Fruit fly (Drosophila melanogaster) S2 (cell line): Measurements from ENCODE around the gene tey.

Experiments used
- CG8478 ChIP-seq: fragments of >200 bp; optimal IDR thresholded peaks from 2 replicates; lab custom pipeline; 2018
- CTCF ChIP-seq, 2 experiments: fragments of >200 bp; optimal IDR thresholded peaks; 2 replicates each; lab custom pipeline; 2018

Gene tey

dm6 chr3L:19663605-19664230, at the start of gene tey:
tey (minus strand) TSS chr3L:19664104.
- TF ChIP-seq CTCF (optimal IDR thresholded peaks at IDR 0.05; lab: Kevin White, UChicago) (no peak), CG8478 (lab: Kevin White, UChicago) (no peak)

dm6 chr3L:19707570-19708146, 43.8 kb upstream of the tey start, which contains the start of gene serp:
serp (minus strand) TSS chr3L:19708015.
- no peak for TF ChIP-seq CG8478 (lab: Kevin White, UChicago)
- no peak for TF ChIP-seq CTCF (optimal IDR thresholded peaks at IDR 0.05; lab: Kevin White, UChicago)

DNA sequence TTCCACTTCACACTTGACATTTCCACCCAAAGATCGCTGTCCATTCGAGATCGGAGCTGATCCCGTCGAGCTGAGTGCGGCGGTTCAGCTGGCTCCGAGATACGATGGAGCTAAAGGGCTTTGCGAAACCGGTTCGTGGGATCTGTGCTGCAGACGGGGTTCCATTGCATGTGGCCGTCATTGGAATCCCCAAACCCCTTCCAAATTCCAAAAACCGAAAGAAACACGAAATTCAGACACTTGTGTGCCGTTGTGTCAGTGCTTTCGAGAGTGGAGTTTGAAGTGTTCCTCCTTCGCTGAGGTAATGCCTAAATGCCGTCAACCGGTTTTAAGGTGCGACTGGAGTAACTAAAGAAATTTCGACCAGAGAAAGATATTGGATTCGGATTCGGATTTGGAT, 41.0 kb upstream of the tey start:
- TF ChIP-seq CTCF (optimal IDR thresholded peaks at IDR 0.05; lab: Kevin White, UChicago) (no peak), CG8478 (lab: Kevin White, UChicago) (no peak)

- TF ChIP-seq CG8478 (lab: Kevin White, UChicago) (no peak), CTCF (optimal IDR thresholded peaks at IDR 0.05; lab: Kevin White, UChicago) (no peak)
Measured at dm6 chr3L:19703323-19703722, 39.4 kb upstream of the tey start.

DNA sequence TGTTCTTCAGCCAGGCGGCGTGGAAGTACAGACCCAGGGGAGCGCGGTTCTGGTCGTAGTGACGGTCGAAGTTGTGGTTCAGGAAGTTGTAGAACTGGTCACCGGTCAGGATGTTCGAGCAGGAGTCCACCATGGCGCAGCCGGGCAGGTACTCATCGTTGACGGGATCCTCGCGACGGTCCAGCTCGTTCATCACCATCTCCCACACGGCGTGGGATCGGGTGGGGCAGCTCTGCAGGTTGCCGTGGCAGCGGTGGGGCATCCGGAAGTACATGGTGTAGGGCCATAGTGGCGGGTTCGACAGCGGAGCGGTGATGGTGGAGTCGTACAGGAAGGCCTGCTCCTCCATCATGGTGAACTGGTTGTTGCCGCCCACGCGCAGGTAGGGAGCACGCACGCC, 37.8 kb upstream of the tey start:
- TF ChIP-seq CTCF (optimal IDR thresholded peaks at IDR 0.05; lab: Kevin White, UChicago) (no peak), CG8478 (lab: Kevin White, UChicago) (no peak)

DNA sequence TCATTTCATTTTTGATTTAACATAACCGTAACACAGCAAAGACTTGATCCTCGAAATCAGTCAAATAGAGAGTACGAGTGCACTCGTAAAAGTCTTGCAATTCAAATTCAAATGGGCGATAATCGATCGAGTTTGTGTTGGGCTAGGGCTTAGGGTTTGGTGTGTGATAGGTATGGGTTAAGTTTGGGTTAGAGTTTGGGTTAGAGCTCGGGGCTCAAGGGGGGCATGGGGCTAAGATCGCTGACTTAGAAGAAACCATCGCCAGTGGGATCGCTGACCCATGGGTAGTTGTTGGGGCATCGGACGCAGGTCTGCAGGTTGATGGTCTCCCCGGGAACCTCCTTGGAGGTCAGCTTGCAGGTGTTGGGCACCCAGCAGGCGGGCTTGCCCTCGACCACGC, 37.2 kb upstream of the tey start:
- no peak for TF ChIP-seq CG8478 (lab: Kevin White, UChicago)
- TF ChIP-seq CTCF (optimal IDR thresholded peaks at IDR 0.05; lab: Kevin White, UChicago) = no peak

- no peak for TF ChIP-seq CG8478 (lab: Kevin White, UChicago)
- no peak for TF ChIP-seq CTCF (optimal IDR thresholded peaks at IDR 0.05; lab: Kevin White, UChicago)
Measured at dm6 chr3L:19700463-19700862, 36.6 kb upstream of the tey start.

dm6 chr3L:19699651-19700050, 35.7 kb upstream of the tey start:
- TF ChIP-seq CG8478 (lab: Kevin White, UChicago) (no peak), CTCF (optimal IDR thresholded peaks at IDR 0.05; lab: Kevin White, UChicago) (no peak)

DNA sequence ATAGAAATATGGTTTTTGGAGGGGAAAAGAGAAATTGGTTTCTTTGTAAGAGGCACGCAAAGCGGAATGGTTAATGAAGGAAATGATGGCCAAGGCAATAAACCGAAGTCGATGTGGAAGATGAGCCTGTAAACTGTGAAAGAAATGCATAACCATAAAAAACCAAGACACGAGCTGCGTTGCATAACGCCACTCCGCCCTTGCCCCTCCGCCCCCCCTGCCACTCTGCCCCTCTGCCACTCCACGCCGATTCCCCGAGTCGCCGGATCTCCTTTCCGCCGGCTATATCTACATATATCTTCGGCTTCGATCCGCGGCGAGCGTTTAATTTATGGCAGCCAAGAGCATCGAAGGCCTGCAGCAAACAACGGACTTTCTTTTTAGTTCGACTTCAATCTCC, 34.7 kb upstream of the tey start:
- TF ChIP-seq CG8478 (lab: Kevin White, UChicago) (no peak), CTCF (optimal IDR thresholded peaks at IDR 0.05; lab: Kevin White, UChicago) (no peak)

DNA sequence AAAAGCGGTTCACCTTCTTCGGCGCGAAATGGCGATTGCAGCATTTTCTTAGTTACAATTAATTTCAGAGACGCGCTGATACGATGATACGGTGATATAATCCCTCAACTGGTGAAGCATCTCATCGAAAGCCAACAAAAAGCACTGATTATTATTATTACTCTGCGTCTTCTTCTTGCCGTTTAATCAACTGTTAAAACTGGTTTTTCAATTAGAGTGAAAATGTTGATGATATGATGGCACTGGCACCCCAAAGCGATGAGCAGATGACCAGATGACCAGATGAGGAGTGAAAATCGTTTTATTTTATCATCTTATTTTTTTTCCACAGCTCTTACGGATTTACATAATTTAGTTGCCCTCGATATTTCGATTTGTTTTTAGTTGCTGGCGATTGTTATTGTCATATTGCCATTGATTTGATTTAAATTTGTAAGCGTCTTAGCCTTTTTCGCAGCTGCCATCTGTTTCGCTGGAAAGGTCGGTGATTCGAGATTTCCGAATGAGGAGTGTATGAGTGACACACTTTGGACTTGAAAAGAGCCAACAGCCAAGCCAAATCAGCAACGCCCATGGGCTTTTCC, 33.6 kb upstream of the tey start:
- TF ChIP-seq CG8478 (lab: Kevin White, UChicago) (no peak), CTCF (optimal IDR thresholded peaks at IDR 0.05; lab: Kevin White, UChicago) (no peak)

DNA sequence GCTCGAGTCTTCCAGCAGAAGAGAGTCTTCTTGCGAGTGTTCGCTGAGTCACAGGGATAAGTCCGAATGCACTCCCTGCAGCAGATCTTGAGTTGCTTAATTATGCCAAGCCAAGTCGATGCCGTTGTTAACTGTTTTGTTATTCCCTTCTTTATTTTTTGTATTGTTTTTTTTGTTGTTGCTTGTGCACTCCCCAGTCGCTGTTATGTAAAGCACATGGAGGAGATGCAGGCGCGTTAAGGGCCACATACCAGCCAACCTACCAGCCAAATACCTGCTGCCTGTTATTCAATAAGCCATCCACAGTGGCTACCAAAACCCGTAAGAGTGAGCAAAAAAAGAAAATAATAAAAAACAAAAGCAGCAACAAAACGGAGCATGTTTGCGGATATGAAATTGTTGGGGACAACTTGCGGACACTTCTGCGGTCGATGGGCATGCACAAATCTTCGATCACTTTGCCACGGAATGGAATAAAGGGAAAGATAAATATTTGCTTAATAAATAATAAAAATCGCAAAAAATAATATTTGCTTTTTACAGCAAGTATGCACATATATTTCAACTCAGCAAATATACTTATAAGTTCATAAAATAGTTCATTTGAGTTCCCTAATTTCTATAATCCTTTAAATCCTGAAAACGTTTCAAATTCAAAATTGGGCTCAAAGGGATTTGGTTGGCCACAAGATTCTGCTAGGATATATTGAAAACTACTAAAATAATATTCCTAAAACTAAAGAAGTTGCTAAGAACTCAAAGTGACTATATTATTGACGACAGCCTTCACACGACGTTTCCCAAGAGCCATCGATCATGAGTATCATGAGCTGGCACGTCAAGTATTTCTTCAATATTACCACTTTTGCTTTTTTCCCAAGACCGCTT, 32.4 kb upstream of the tey start:
- TF ChIP-seq CG8478 (lab: Kevin White, UChicago) (no peak), CTCF (optimal IDR thresholded peaks at IDR 0.05; lab: Kevin White, UChicago) (no peak)

DNA sequence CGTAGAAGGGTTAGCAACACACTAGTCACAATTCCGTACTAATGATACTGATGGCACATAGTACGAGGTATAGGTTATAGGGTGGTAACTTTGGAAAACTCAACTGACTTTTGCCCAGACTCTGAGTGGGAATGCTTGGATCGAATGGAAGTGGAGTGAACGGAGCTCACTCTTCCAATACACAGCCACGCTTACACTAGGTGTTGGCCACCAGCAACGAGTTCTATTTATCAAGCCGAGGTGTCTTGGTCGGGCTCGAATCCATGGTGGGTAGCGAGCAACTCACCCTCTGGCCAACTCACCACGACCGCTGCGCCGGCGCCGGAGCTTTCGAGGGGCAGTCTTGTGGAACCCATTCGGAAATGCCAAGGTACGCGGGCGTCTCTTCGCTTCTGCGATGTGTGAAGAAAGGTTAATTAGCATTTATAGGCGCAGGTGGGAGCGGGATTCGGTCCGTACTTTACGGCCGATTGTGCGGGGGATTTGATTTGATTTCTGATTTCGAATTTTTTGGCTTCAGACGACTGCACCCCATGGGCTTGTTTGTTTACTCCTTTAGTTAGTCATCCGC, 31.2 kb upstream of the tey start, which contains the start of gene verm:
verm (minus strand) TSS at position 204 of the 571 bp plus-strand sequence.
- TF ChIP-seq CTCF (optimal IDR thresholded peaks at IDR 0.05; lab: Kevin White, UChicago) = no peak
- no peak for TF ChIP-seq CG8478 (lab: Kevin White, UChicago)

DNA sequence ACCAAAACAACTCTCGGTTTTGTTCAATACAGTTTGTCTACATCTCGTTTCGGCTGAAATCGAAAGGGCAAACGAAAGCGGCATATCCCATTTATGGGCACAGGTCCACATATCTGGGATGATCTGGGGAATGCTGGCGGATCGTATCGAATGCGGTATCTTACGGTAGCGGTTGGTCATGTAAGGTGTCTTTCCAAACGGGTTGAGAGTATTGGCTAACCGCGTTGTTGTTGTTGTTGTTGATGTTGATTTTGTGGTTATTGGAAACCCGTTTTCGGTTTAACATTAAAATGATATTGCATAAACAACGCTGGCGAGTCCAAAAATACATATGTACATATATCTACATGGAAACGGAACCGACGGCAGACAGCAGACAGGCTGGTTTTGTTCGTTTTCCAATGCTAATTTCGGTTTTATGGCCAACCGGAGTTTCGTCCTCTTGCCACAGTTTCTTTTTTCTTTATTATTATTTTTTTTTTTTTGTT, 30.3 kb upstream of the tey start:
- no peak for TF ChIP-seq CG8478 (lab: Kevin White, UChicago)
- TF ChIP-seq CTCF (optimal IDR thresholded peaks at IDR 0.05; lab: Kevin White, UChicago) = no peak

DNA sequence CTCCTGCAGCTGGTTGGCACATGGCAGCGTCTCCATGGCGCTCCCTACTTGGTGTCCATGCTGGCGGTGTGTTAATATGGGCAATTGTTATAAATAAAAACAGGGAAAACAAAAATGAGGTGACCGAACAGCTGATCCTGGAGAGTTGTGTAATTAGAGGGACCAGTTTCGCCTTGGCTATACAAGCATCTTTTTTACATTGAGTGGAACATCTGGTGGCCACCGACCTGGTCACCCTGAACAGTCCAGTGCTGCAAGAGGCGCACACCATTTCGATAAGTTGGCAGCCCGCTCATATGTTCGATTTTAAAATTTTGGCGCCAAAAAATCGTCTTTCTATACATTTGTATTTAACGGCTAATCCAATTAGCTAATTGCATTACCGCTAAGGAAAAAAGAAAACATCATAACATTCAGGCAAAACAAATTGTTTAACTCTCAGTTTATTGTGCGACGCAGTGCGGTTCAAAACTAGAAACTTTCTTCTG, 23.3 kb upstream of the tey start, which contains the start of the genes CG8765 and Gbeta76C:
CG8765 (minus strand) TSS at position 154 of the 488 bp plus-strand sequence.
Gbeta76C (plus strand) TSS at position 438 of the 488 bp plus-strand sequence.
- TF ChIP-seq CTCF (optimal IDR thresholded peaks at IDR 0.05; lab: Kevin White, UChicago) (peak; percentile 21 to 32), CG8478 (lab: Kevin White, UChicago) (no peak)
